Worm (Caenorhabditis elegans) whole organism, late embryonic: ENCODE results near the gene clec-212.

Experiments used
- ama-1 ChIP-seq: fragments of 150-350 bp; optimal IDR thresholded peaks from 2 replicates; lab custom pipeline; 2014
- lin-11 ChIP-seq: fragments of 200-800 bp; sonication (Bioruptor generic); optimal IDR thresholded peaks from 2 replicates; lab custom pipeline; 2018; ENCODE audit warnings: mild to moderate bottlenecking, missing genetic modification characterization, missing compliant biosample characterization

DNA sequence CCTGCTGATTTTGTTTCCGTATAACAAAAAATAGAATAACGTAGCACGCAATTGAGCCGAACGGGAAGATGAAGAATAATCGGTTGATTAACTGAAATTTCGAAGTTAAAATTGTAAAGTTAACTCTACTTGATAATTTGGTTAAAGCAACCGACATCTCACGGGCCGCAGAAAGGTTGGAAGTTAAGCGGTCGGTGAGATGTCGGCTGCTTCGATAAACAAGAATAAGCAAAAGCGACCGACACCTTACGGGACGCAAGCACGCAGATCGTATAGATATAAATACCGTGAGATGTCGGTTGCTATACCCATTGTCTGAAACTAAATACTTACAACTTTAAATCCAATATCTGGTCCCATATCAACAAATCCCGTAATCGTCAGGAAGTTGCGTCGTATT lies 24.9 kb upstream of the clec-212 start:
- no peak for TF ChIP-seq ama-1 (lab: Kevin White, UChicago)
- TF ChIP-seq lin-11 (tag; lab: Kevin White, UChicago), result no peak
